Worm (Caenorhabditis elegans) whole organism, L1 larva: ENCODE measurements around the gene Y48C3A.5.

Experiments
- ceh-82 ChIP-seq, 3 experiments: fragments of 150-350 bp in 1 of 3; sonication (generic microtip) in 2 of 3; optimal IDR thresholded peaks; 2 replicates each; lab custom pipeline; 2014 to 2017; ENCODE audit warnings: missing biosample characterization in 3 of 3, missing genetic modification characterization in 3 of 3
- egl-27 ChIP-seq, 2 experiments: fragments of 150-350 bp in 1 of 2; sonication (generic microtip); optimal IDR thresholded peaks; 3 replicates each; lab custom pipeline; 2017 to 2018; ENCODE audit warnings: missing biosample characterization in 2 of 2, missing genetic modification characterization in 2 of 2, missing genetic modification reagents in 2 of 2
- grh-1 ChIP-seq: fragments of 200-800 bp; sonication (Bioruptor generic); IDR thresholded peaks from 2 replicates; pipeline ENCODE4 v1.3.6; 2022; ENCODE audit warnings: missing genetic modification reagents, missing genetic modification characterization, missing compliant biosample characterization
- jun-1 ChIP-seq: fragments of 150-350 bp; optimal IDR thresholded peaks from 2 replicates; lab custom pipeline; 2014; ENCODE audit warnings: missing biosample characterization, missing genetic modification reagents, missing genetic modification characterization
- lin-35 ChIP-seq, 2 experiments: fragments of 150-350 bp; optimal IDR thresholded peaks; 2 replicates each; lab custom pipeline; 2014; ENCODE audit warnings: missing biosample characterization in 2 of 2, missing genetic modification characterization in 2 of 2, missing genetic modification reagents in 2 of 2
- lsy-2 ChIP-seq, 2 experiments: fragments of 150-350 bp; optimal IDR thresholded peaks; 2 replicates each; lab custom pipeline; 2014; ENCODE audit warnings: missing biosample characterization in 2 of 2, missing genetic modification characterization in 2 of 2
- nhr-71 ChIP-seq: sonication (generic microtip); optimal IDR thresholded peaks from 2 replicates; lab custom pipeline; 2016; ENCODE audit warnings: mild to moderate bottlenecking, missing genetic modification characterization, moderate library complexity, missing compliant biosample characterization

DNA sequence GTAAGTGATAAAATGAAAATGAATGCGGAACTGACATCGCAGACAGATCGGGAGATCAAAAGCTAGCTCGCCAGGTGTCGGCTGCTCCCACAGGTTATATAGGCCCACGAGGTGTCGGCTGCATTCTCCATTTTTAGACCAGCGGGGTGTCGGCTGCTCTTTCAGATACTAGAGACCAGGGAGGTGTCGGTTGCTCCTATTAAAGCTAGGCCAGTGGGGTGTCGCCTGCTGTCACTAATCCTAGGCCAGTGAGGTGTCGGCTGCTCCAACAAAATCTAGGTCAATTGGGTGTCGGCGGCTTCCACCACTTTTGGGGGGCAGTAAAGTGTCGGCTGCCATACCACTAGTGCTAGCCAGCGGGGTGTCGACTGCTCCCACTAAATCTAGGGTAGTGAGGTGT is 19.0 kb downstream of the Y48C3A.5 start:
- TF ChIP-seq grh-1 (GFP tag; lab: Robert Waterston, UW): no peak
- no peak for TF ChIP-seq jun-1 (tag; lab: Kevin White, UChicago)
- no peak for TF ChIP-seq ceh-82 (tag; optimal IDR thresholded peaks at IDR 0.05; lab: Kevin White, UChicago)
- TF ChIP-seq lsy-2 (tag; optimal IDR thresholded peaks at IDR 0.05; lab: Kevin White, UChicago): no peak
- no peak for TF ChIP-seq lin-35 (GFP tag; optimal IDR thresholded peaks at IDR 0.05; lab: Kevin White, UChicago)
- no peak for TF ChIP-seq nhr-71 (tag; lab: Kevin White, UChicago)
- TF ChIP-seq egl-27 (tag; optimal IDR thresholded peaks at IDR 0.05; lab: Kevin White, UChicago): no peak
